Fruit fly (Drosophila melanogaster) whole organism, embryonic: ENCODE data around the gene CG10841.

Experiments used
- Ada2b ChIP-seq: fragments of 200-800 bp; sonication (Bioruptor generic); IDR thresholded peaks from 2 replicates; pipeline ENCODE4 v1.3.6; 2022; ENCODE audit warnings: missing biosample characterization, missing genetic modification characterization
- CG1024 ChIP-seq: fragments of 200-800 bp; sonication (Bioruptor generic); IDR thresholded peaks from 2 replicates; pipeline ENCODE4 v1.3.6; 2022; ENCODE audit warnings: missing biosample characterization, missing genetic modification characterization
- CG11093 ChIP-seq: fragments of 200-800 bp; sonication (Bioruptor generic); IDR thresholded peaks from 3 replicates; pipeline ENCODE4 v1.3.6; 2022; ENCODE audit warnings: missing biosample characterization, missing genetic modification characterization
- CG11247 ChIP-seq: fragments of 200-800 bp; sonication (Bioruptor generic); IDR thresholded peaks from 2 replicates; pipeline ENCODE4 v1.3.6; 2022; ENCODE audit warnings: missing biosample characterization, missing genetic modification characterization
- CG11560 ChIP-seq: fragments of 200-800 bp; sonication (Bioruptor generic); IDR thresholded peaks from 3 replicates; pipeline ENCODE4 v1.3.6; 2022; ENCODE audit warnings: missing biosample characterization, missing genetic modification characterization
- CG13894 ChIP-seq: fragments of 200-800 bp; sonication (Bioruptor generic); optimal IDR thresholded peaks from 3 replicates; lab custom pipeline; 2018; ENCODE audit warnings: missing biosample characterization, mild to moderate bottlenecking, missing genetic modification characterization, moderate library complexity
- CG15514 ChIP-seq: fragments of 200-800 bp; sonication (Bioruptor generic); optimal IDR thresholded peaks from 3 replicates; lab custom pipeline; 2017; ENCODE audit warnings: missing biosample characterization, missing genetic modification characterization, mild to moderate bottlenecking, moderate library complexity, missing genetic modification reagents
- CG16813 ChIP-seq: fragments of 200-800 bp; sonication (Bioruptor generic); IDR thresholded peaks from 3 replicates; pipeline ENCODE4 v1.3.6; 2022; ENCODE audit warnings: missing biosample characterization, missing genetic modification characterization; ENCODE audit not compliant: partially characterized antibody
- CG2678 ChIP-seq: fragments of 200-800 bp; sonication (Bioruptor generic); optimal IDR thresholded peaks from 3 replicates; lab custom pipeline; 2019; ENCODE audit warnings: missing biosample characterization, mild to moderate bottlenecking, missing genetic modification characterization, moderate library complexity
- CG30403 ChIP-seq: fragments of 200-800 bp; sonication (Bioruptor generic); optimal IDR thresholded peaks from 3 replicates; lab custom pipeline; 2016; ENCODE audit warnings: missing biosample characterization, missing genetic modification characterization
- CG3065 ChIP-seq: fragments of 200-800 bp; sonication (Bioruptor generic); optimal IDR thresholded peaks from 2 replicates; lab custom pipeline; 2016; ENCODE audit warnings: missing biosample characterization, missing genetic modification characterization
- CG3281 ChIP-seq: fragments of 200-800 bp; sonication (Bioruptor generic); optimal IDR thresholded peaks from 3 replicates; lab custom pipeline; 2017; ENCODE audit warnings: missing biosample characterization, mild to moderate bottlenecking, missing genetic modification characterization
- CG4404 ChIP-seq: fragments of 200-800 bp; sonication (Bioruptor generic); IDR thresholded peaks from 2 replicates; pipeline ENCODE4 v1.3.6; 2022; ENCODE audit warnings: missing biosample characterization, missing genetic modification characterization
- CG4730 ChIP-seq: fragments of 200-800 bp; sonication (Bioruptor generic); IDR thresholded peaks from 2 replicates; pipeline ENCODE4 v1.3.6; 2022; ENCODE audit warnings: missing biosample characterization, missing genetic modification characterization
- CG6689 ChIP-seq: fragments of 200-800 bp; sonication (Bioruptor generic); IDR thresholded peaks from 2 replicates; pipeline ENCODE4 v1.3.6; 2022; ENCODE audit warnings: missing biosample characterization, missing genetic modification characterization
- CG7786 ChIP-seq: fragments of 200-800 bp; sonication (Bioruptor generic); optimal IDR thresholded peaks from 2 replicates; lab custom pipeline; 2016; ENCODE audit warnings: missing biosample characterization, missing genetic modification characterization
- CkIIα-i1 ChIP-seq: fragments of 200-800 bp; sonication (Bioruptor generic); IDR thresholded peaks from 2 replicates; pipeline ENCODE4 v1.3.6; 2022; ENCODE audit warnings: missing biosample characterization, missing genetic modification characterization
- D19B ChIP-seq: fragments of 200-800 bp; sonication (Bioruptor generic); optimal IDR thresholded peaks from 2 replicates; lab custom pipeline; 2017; ENCODE audit warnings: missing biosample characterization, mild to moderate bottlenecking, missing genetic modification characterization
- E2f1 ChIP-seq: fragments of 200-800 bp; sonication (Bioruptor generic); IDR thresholded peaks from 2 replicates; pipeline ENCODE4 v1.3.6; 2022; ENCODE audit warnings: missing biosample characterization, missing genetic modification characterization
- HmgD ChIP-seq: fragments of 200-800 bp; sonication (Bioruptor generic); optimal IDR thresholded peaks from 3 replicates; lab custom pipeline; 2016; ENCODE audit warnings: missing biosample characterization, missing genetic modification characterization
- Hmr ChIP-seq: fragments of 200-800 bp; sonication (Bioruptor generic); optimal IDR thresholded peaks from 3 replicates; lab custom pipeline; 2017; ENCODE audit warnings: mild to moderate bottlenecking, missing biosample characterization, missing genetic modification reagents, missing genetic modification characterization
- Hsf ChIP-seq: fragments of 200-800 bp; sonication (Bioruptor generic); optimal IDR thresholded peaks from 3 replicates; lab custom pipeline; 2016; ENCODE audit warnings: missing biosample characterization, missing genetic modification characterization
- MESR4 ChIP-seq: fragments of 200-800 bp; sonication (Bioruptor generic); optimal IDR thresholded peaks from 2 replicates; lab custom pipeline; 2018; ENCODE audit warnings: missing biosample characterization, mild to moderate bottlenecking, missing genetic modification characterization, moderate library complexity
- Meics ChIP-seq: fragments of 200-800 bp; sonication (Bioruptor generic); optimal IDR thresholded peaks from 2 replicates; lab custom pipeline; 2017; ENCODE audit warnings: missing biosample characterization, mild to moderate bottlenecking, missing genetic modification characterization
- Pdp1 ChIP-seq, 2 experiments: fragments of 200-800 bp; sonication (Bioruptor generic); optimal IDR thresholded peaks; 3 replicates each; lab custom pipeline; 2016; ENCODE audit warnings: missing biosample characterization in 2 of 2, missing genetic modification characterization in 2 of 2, mild to moderate bottlenecking in 1 of 2, moderate library complexity in 1 of 2
- Ptx1 ChIP-seq: fragments of 200-800 bp; sonication (Bioruptor generic); IDR thresholded peaks from 2 replicates; pipeline ENCODE4 v1.3.6; 2022; ENCODE audit warnings: missing biosample characterization, missing genetic modification characterization
- Scr ChIP-seq: fragments of 200-800 bp; sonication (Bioruptor generic); IDR thresholded peaks from 2 replicates; pipeline ENCODE4 v1.3.6; 2022; ENCODE audit warnings: missing biosample characterization, missing genetic modification characterization; ENCODE audit not compliant: partially characterized antibody
- ase ChIP-seq: fragments of 200-800 bp; sonication (Bioruptor generic); IDR thresholded peaks from 3 replicates; pipeline ENCODE4 v1.3.6; 2022; ENCODE audit warnings: missing biosample characterization, missing genetic modification characterization
- bsh ChIP-seq, 2 experiments: fragments of 200-800 bp; sonication (Bioruptor generic); optimal IDR thresholded peaks; 2 replicates each; lab custom pipeline; 2017 to 2018; ENCODE audit warnings: mild to moderate bottlenecking in 2 of 2, missing biosample characterization in 2 of 2, missing genetic modification characterization in 2 of 2, moderate library complexity in 1 of 2
- chif ChIP-seq, 2 experiments: fragments of 200-800 bp; sonication (Bioruptor generic); optimal IDR thresholded peaks; 3 replicates each; lab custom pipeline; 2016; ENCODE audit warnings: missing biosample characterization in 2 of 2, missing genetic modification characterization in 2 of 2
- dimm ChIP-seq: fragments of 200-800 bp; sonication (Bioruptor generic); IDR thresholded peaks from 2 replicates; pipeline ENCODE4 v1.3.6; 2022; ENCODE audit warnings: missing biosample characterization, missing genetic modification characterization
- dmrt11E ChIP-seq: fragments of 200-800 bp; sonication (Bioruptor generic); optimal IDR thresholded peaks from 3 replicates; lab custom pipeline; 2018; ENCODE audit warnings: missing biosample characterization, mild to moderate bottlenecking, missing genetic modification characterization, moderate library complexity
- dpn ChIP-seq, 2 experiments: fragments of 200-800 bp; sonication (Bioruptor generic); optimal IDR thresholded peaks; 3 replicates each; lab custom pipeline; 2016; ENCODE audit warnings: missing biosample characterization in 2 of 2, missing genetic modification characterization in 2 of 2
- fru ChIP-seq: fragments of >200 bp; optimal IDR thresholded peaks from 2 replicates; lab custom pipeline; 2017
- gem ChIP-seq: fragments of 200-800 bp; sonication (Bioruptor generic); optimal IDR thresholded peaks from 2 replicates; lab custom pipeline; 2019; ENCODE audit warnings: missing biosample characterization, mild to moderate bottlenecking, missing genetic modification characterization, moderate library complexity
- lab ChIP-seq: fragments of 200-800 bp; sonication (Bioruptor generic); optimal IDR thresholded peaks from 3 replicates; lab custom pipeline; 2017; ENCODE audit warnings: missing biosample characterization, missing genetic modification characterization, mild to moderate bottlenecking, moderate library complexity, missing genetic modification reagents
- nmo ChIP-seq: fragments of 200-800 bp; sonication (Bioruptor generic); optimal IDR thresholded peaks from 2 replicates; lab custom pipeline; 2018; ENCODE audit warnings: missing biosample characterization, mild to moderate bottlenecking, missing genetic modification characterization, moderate library complexity
- pfk ChIP-seq: fragments of 200-800 bp; sonication (Bioruptor generic); optimal IDR thresholded peaks from 2 replicates; lab custom pipeline; 2018; ENCODE audit warnings: missing biosample characterization, mild to moderate bottlenecking, missing genetic modification characterization, moderate library complexity
- psq ChIP-seq: fragments of 200-800 bp; sonication (Bioruptor generic); optimal IDR thresholded peaks from 2 replicates; lab custom pipeline; 2017; ENCODE audit warnings: missing biosample characterization, missing genetic modification characterization
- row ChIP-seq: fragments of 200-800 bp; sonication (Bioruptor generic); IDR thresholded peaks from 3 replicates; pipeline ENCODE4 v1.3.6; 2022; ENCODE audit warnings: missing biosample characterization, missing genetic modification characterization
- sens ChIP-seq: fragments of 200-800 bp; sonication (Bioruptor generic); peaks from one replicate; lab custom pipeline; 2016; ENCODE audit warnings: missing biosample characterization, missing genetic modification characterization
- sqz ChIP-seq: fragments of 200-800 bp; sonication (Bioruptor generic); optimal IDR thresholded peaks from 3 replicates; lab custom pipeline; 2018; ENCODE audit warnings: missing biosample characterization, mild to moderate bottlenecking, missing genetic modification characterization
- tio ChIP-seq: fragments of 200-800 bp; sonication (Bioruptor generic); optimal IDR thresholded peaks from 2 replicates; lab custom pipeline; 2017; ENCODE audit warnings: missing biosample characterization, missing genetic modification characterization, inconsistent platforms
- unpg ChIP-seq: fragments of 200-800 bp; sonication (Bioruptor generic); optimal IDR thresholded peaks from 3 replicates; lab custom pipeline; 2018; ENCODE audit warnings: missing biosample characterization, mild to moderate bottlenecking, missing genetic modification characterization, moderate library complexity
- zen ChIP-seq: fragments of 200-800 bp; sonication (Bioruptor generic); optimal IDR thresholded peaks from 3 replicates; lab custom pipeline; 2018; ENCODE audit warnings: missing biosample characterization, mild to moderate bottlenecking, missing genetic modification characterization, moderate library complexity
- zen2 ChIP-seq: fragments of 200-800 bp; sonication (Bioruptor generic); IDR thresholded peaks from 3 replicates; pipeline ENCODE4 v1.3.6; 2022; ENCODE audit warnings: missing biosample characterization, missing genetic modification characterization; ENCODE audit not compliant: partially characterized antibody

The CG10841 gene

dm6 chr3R:13631642-13632041, at the start of gene CG10841:
Gene CG10841 (plus strand): TSS chr3R:13631942.
- TF ChIP-seq Pdp1 (GFP tag; optimal IDR thresholded peaks at IDR 0.05; lab: Kevin White, UChicago) (no peak), CG4404 (GFP tag; lab: Robert Waterston, UW) (no peak), CG15514 (GFP tag; lab: Kevin White, UChicago) (no peak), fru (lab: Kevin White, UChicago) (no peak), lab (GFP tag; lab: Kevin White, UChicago) (no peak), dpn (GFP tag; optimal IDR thresholded peaks at IDR 0.05; lab: Kevin White, UChicago) (no peak), Hmr (GFP tag; lab: Kevin White, UChicago) (no peak), MESR4 (GFP tag; lab: Kevin White, UChicago) (no peak), psq (GFP tag; lab: Kevin White, UChicago) (no peak), dimm (GFP tag; lab: Robert Waterston, UW) (no peak), zen (tag; lab: Kevin White, UChicago) (no peak), CkIIα-i1 (no peak), Meics (GFP tag; lab: Kevin White, UChicago) (no peak), bsh (GFP tag; optimal IDR thresholded peaks at IDR 0.05; lab: Kevin White, UChicago) (no peak), zen2 (GFP tag; lab: Robert Waterston, UW) (no peak), CG1024 (GFP tag; lab: Robert Waterston, UW) (no peak), Ada2b (no peak)

- TF ChIP-seq CG7786 (GFP tag; lab: Kevin White, UChicago), result no peak
- no peak for TF ChIP-seq chif (GFP tag; optimal IDR thresholded peaks at IDR 0.05; lab: Kevin White, UChicago)
- no peak for TF ChIP-seq ase (GFP tag; lab: Robert Waterston, UW)
- TF ChIP-seq sens (GFP tag; lab: Kevin White, UChicago), result no peak
- TF ChIP-seq D19B, result no peak
- TF ChIP-seq Scr (GFP tag; lab: Robert Waterston, UW), result no peak
- no peak for TF ChIP-seq CG16813 (GFP tag; lab: Robert Waterston, UW)
These were observed 44.0 kb upstream of the CG10841 start, which contains the start of gene CG14370 for dm6 chr3R:13587697-13588096. Gene CG14370 (plus strand): TSS chr3R:13587997.

dm6 chr3R:13592557-13592956, 39.2 kb upstream of the CG10841 start, which contains the start of gene CG14369:
Gene CG14369 (minus strand): TSS chr3R:13592657.
- TF ChIP-seq Hsf (no peak), CG13894 (tag; lab: Kevin White, UChicago) (no peak)

- TF ChIP-seq CG11560 (tag; lab: Robert Waterston, UW) (0 out of 3 replicates have a peak, but pooled peaks have one; percentile 13), tio (GFP tag; lab: Kevin White, UChicago) (peak; percentile 0), CG11093 (no peak), sqz (no peak), CG6689 (GFP tag; lab: Robert Waterston, UW) (peak; percentile 40; the same call in 1 of the 2 replicates), dmrt11E (tag; lab: Kevin White, UChicago) (no peak), nmo (GFP tag; lab: Kevin White, UChicago) (peak; percentile 8), CG30403 (GFP tag; lab: Kevin White, UChicago) (peak; percentile 15), CG3065 (GFP tag; lab: Kevin White, UChicago) (no peak), row (peak; percentile 50; the same call in 2 of the 3 replicates), HmgD (GFP tag; lab: Kevin White, UChicago) (no peak), CG11247 (GFP tag; lab: Robert Waterston, UW) (peak; percentile 12; the same call in 1 of the 2 replicates), E2f1 (GFP tag; lab: Robert Waterston, UW) (0 out of 2 replicates have a peak, but pooled peaks have one; percentile 11), pfk (GFP tag; lab: Kevin White, UChicago) (no peak), CG4730 (GFP tag; lab: Robert Waterston, UW) (no peak), CG3281 (peak; percentile 14), gem (tag; lab: Kevin White, UChicago) (peak; percentile 50), Hmr (GFP tag; lab: Kevin White, UChicago) (peak; percentile 4), CG2678 (tag; lab: Kevin White, UChicago) (peak; percentile 46), Ptx1 (GFP tag; lab: Robert Waterston, UW) (peak; percentile 56), unpg (GFP tag; lab: Kevin White, UChicago) (peak; percentile 30)
These were observed 35.3 kb upstream of the CG10841 start for dm6 chr3R:13596409-13596808.
